Fruit fly (Drosophila melanogaster) whole organism, prepupa: ENCODE measurements around the gene Herp.
A peak's percentile ranks its signal among the peaks of the same experiment; 100 is the strongest.

ENCODE experiments used
- Blimp-1 ChIP-seq: fragments of 200-800 bp; sonication (Bioruptor generic); optimal IDR thresholded peaks from 3 replicates; lab custom pipeline; 2017; ENCODE audit warnings: missing biosample characterization, missing genetic modification characterization, mild to moderate bottlenecking, moderate library complexity, missing genetic modification reagents
- CG10631 ChIP-seq: fragments of 200-800 bp; sonication (Bioruptor generic); optimal IDR thresholded peaks from 2 replicates; lab custom pipeline; 2016; ENCODE audit warnings: missing biosample characterization, missing genetic modification characterization
- CG11762 ChIP-seq: fragments of 200-800 bp; sonication (Bioruptor generic); optimal IDR thresholded peaks from 3 replicates; lab custom pipeline; 2016; ENCODE audit warnings: missing biosample characterization, missing genetic modification characterization; ENCODE audit not compliant: insufficient read depth
- CG11902 ChIP-seq: fragments of 200-800 bp; sonication (Bioruptor generic); optimal IDR thresholded peaks from 3 replicates; lab custom pipeline; 2016; ENCODE audit warnings: missing biosample characterization, missing genetic modification characterization
- CG15336 ChIP-seq: fragments of 200-800 bp; sonication (Bioruptor generic); IDR thresholded peaks from 2 replicates; pipeline ENCODE4 v1.3.6; 2022; ENCODE audit warnings: missing biosample characterization, missing genetic modification characterization
- CG16779 ChIP-seq: fragments of 200-800 bp; sonication (Bioruptor generic); optimal IDR thresholded peaks from 3 replicates; lab custom pipeline; 2017; ENCODE audit warnings: missing biosample characterization, mild to moderate bottlenecking, missing genetic modification characterization
- CG3032 ChIP-seq: fragments of 200-800 bp; optimal IDR thresholded peaks from 2 replicates; lab custom pipeline; 2019; ENCODE audit warnings: missing biosample characterization, mild to moderate bottlenecking, missing genetic modification characterization, moderate library complexity
- CG31627 ChIP-seq: fragments of 200-800 bp; sonication (Bioruptor generic); optimal IDR thresholded peaks from 3 replicates; lab custom pipeline; 2016; ENCODE audit warnings: missing biosample characterization, missing genetic modification characterization
- CG32006 ChIP-seq: fragments of 200-800 bp; sonication (Bioruptor generic); optimal IDR thresholded peaks from 3 replicates; lab custom pipeline; 2017; ENCODE audit warnings: missing biosample characterization, mild to moderate bottlenecking, missing genetic modification characterization
- CG34406 ChIP-seq: fragments of 200-800 bp; sonication (Bioruptor generic); optimal IDR thresholded peaks from 3 replicates; lab custom pipeline; 2016; ENCODE audit warnings: missing biosample characterization, missing genetic modification characterization
- CG3919 ChIP-seq: fragments of 200-800 bp; sonication (Bioruptor generic); optimal IDR thresholded peaks from 3 replicates; lab custom pipeline; 2016; ENCODE audit warnings: missing biosample characterization, missing genetic modification characterization
- CG6163 ChIP-seq: fragments of 200-800 bp; sonication (Bioruptor generic); IDR thresholded peaks from 3 replicates; pipeline ENCODE4 v1.3.6; 2022; ENCODE audit warnings: missing biosample characterization, missing genetic modification characterization
- CG6792 ChIP-seq: fragments of 200-800 bp; sonication (Bioruptor generic); optimal IDR thresholded peaks from 3 replicates; lab custom pipeline; 2016; ENCODE audit warnings: missing biosample characterization, missing genetic modification characterization
- CG6808 ChIP-seq: fragments of 200-800 bp; sonication (Bioruptor generic); optimal IDR thresholded peaks from 3 replicates; lab custom pipeline; 2017; ENCODE audit warnings: missing biosample characterization, missing genetic modification characterization, mild to moderate bottlenecking, moderate library complexity, missing genetic modification reagents
- CG6854 ChIP-seq: fragments of 200-800 bp; sonication (Bioruptor generic); optimal IDR thresholded peaks from 2 replicates; lab custom pipeline; 2017; ENCODE audit warnings: missing biosample characterization, mild to moderate bottlenecking, missing genetic modification characterization
- CG7368 ChIP-seq: fragments of 200-800 bp; sonication (Bioruptor generic); optimal IDR thresholded peaks from 3 replicates; lab custom pipeline; 2016; ENCODE audit warnings: missing biosample characterization, missing genetic modification characterization
- CG8119 ChIP-seq: fragments of 200-800 bp; sonication (Bioruptor generic); IDR thresholded peaks from 3 replicates; pipeline ENCODE4 v1.3.6; 2022; ENCODE audit warnings: missing biosample characterization, missing genetic modification characterization
- CG8319 ChIP-seq: fragments of 200-800 bp; sonication (Bioruptor generic); optimal IDR thresholded peaks from 3 replicates; lab custom pipeline; 2016; ENCODE audit warnings: missing biosample characterization, missing genetic modification characterization
- CG9139 ChIP-seq: fragments of 200-800 bp; sonication (Bioruptor generic); optimal IDR thresholded peaks from 3 replicates; lab custom pipeline; 2017; ENCODE audit warnings: missing biosample characterization, mild to moderate bottlenecking, missing genetic modification characterization
- Eip75B ChIP-seq: fragments of 200-800 bp; sonication (Bioruptor generic); optimal IDR thresholded peaks from 3 replicates; lab custom pipeline; 2016; ENCODE audit warnings: missing biosample characterization, missing genetic modification characterization
- Eip78C ChIP-seq: fragments of 200-800 bp; sonication (Bioruptor generic); peaks from one replicate; lab custom pipeline; 2016; ENCODE audit warnings: missing biosample characterization, missing genetic modification characterization
- Eip93F ChIP-seq: fragments of 200-800 bp; sonication (Bioruptor generic); optimal IDR thresholded peaks from 2 replicates; lab custom pipeline; 2016; ENCODE audit warnings: missing biosample characterization, mild to moderate bottlenecking, missing genetic modification characterization
- Ets21C ChIP-seq: fragments of 200-800 bp; sonication (Bioruptor generic); optimal IDR thresholded peaks from 3 replicates; lab custom pipeline; 2016; ENCODE audit warnings: missing biosample characterization, missing genetic modification characterization
- Ets96B ChIP-seq: fragments of 200-800 bp; optimal IDR thresholded peaks from 2 replicates; lab custom pipeline; 2019; ENCODE audit warnings: missing biosample characterization, mild to moderate bottlenecking, missing genetic modification characterization, moderate library complexity
- Gug ChIP-seq: fragments of 200-800 bp; sonication (Bioruptor generic); IDR thresholded peaks from 2 replicates; pipeline ENCODE4 v1.3.6; 2022; ENCODE audit warnings: missing biosample characterization, missing genetic modification characterization
- Hr38 ChIP-seq: sonication (Bioruptor generic); optimal IDR thresholded peaks from 2 replicates; lab custom pipeline; 2016; ENCODE audit warnings: missing biosample characterization, missing genetic modification characterization
- Hr39 ChIP-seq: fragments of 200-800 bp; sonication (Bioruptor generic); optimal IDR thresholded peaks from 2 replicates; lab custom pipeline; 2016; ENCODE audit warnings: missing biosample characterization, missing genetic modification characterization
- Hr4 ChIP-seq: fragments of 200-800 bp; sonication (Bioruptor generic); optimal IDR thresholded peaks from 3 replicates; lab custom pipeline; 2016; ENCODE audit warnings: missing biosample characterization, missing genetic modification characterization
- Lpt ChIP-seq: fragments of 200-800 bp; sonication (Bioruptor generic); optimal IDR thresholded peaks from 3 replicates; lab custom pipeline; 2016; ENCODE audit warnings: missing biosample characterization, missing genetic modification characterization
- Met ChIP-seq: fragments of 200-800 bp; sonication (Bioruptor generic); optimal IDR thresholded peaks from 3 replicates; lab custom pipeline; 2016; ENCODE audit warnings: missing biosample characterization, missing genetic modification characterization
- OdsH ChIP-seq: fragments of 200-800 bp; sonication (Bioruptor generic); optimal IDR thresholded peaks from 3 replicates; lab custom pipeline; 2016; ENCODE audit warnings: missing biosample characterization, missing genetic modification characterization
- Sox102F ChIP-seq: fragments of 200-800 bp; sonication (Bioruptor generic); optimal IDR thresholded peaks from 2 replicates; lab custom pipeline; 2016; ENCODE audit warnings: missing biosample characterization, mild to moderate bottlenecking, missing genetic modification characterization
- Sox14 ChIP-seq: fragments of 200-800 bp; sonication (Bioruptor generic); optimal IDR thresholded peaks from 3 replicates; lab custom pipeline; 2016; ENCODE audit warnings: missing biosample characterization, missing genetic modification characterization
- Sox15 ChIP-seq: fragments of 200-800 bp; sonication (Bioruptor generic); optimal IDR thresholded peaks from 3 replicates; lab custom pipeline; 2016; ENCODE audit warnings: missing biosample characterization, missing genetic modification characterization
- achi ChIP-seq: fragments of 200-800 bp; sonication (Bioruptor generic); optimal IDR thresholded peaks from 3 replicates; lab custom pipeline; 2016; ENCODE audit warnings: missing biosample characterization, missing genetic modification characterization
- acj6 ChIP-seq: fragments of 200-800 bp; sonication (Bioruptor generic); optimal IDR thresholded peaks from 3 replicates; lab custom pipeline; 2016; ENCODE audit warnings: missing biosample characterization, missing genetic modification characterization
- dac ChIP-seq: fragments of 200-800 bp; sonication (Bioruptor generic); optimal IDR thresholded peaks from 2 replicates; lab custom pipeline; 2017; ENCODE audit warnings: missing biosample characterization, mild to moderate bottlenecking, missing genetic modification characterization
- eg ChIP-seq: fragments of 200-800 bp; sonication (Bioruptor generic); IDR thresholded peaks from 3 replicates; pipeline ENCODE4 v1.3.6; 2022; ENCODE audit warnings: missing biosample characterization, missing genetic modification characterization
- esn ChIP-seq: fragments of 200-800 bp; sonication (Bioruptor generic); optimal IDR thresholded peaks from 2 replicates; lab custom pipeline; 2016; ENCODE audit warnings: missing biosample characterization, mild to moderate bottlenecking, missing genetic modification characterization, moderate library complexity
- fd59A ChIP-seq: fragments of 200-800 bp; sonication (Bioruptor generic); optimal IDR thresholded peaks from 2 replicates; lab custom pipeline; 2017; ENCODE audit warnings: missing biosample characterization, mild to moderate bottlenecking, missing genetic modification characterization, missing genetic modification reagents
- fd85E ChIP-seq: fragments of 200-800 bp; sonication (Bioruptor generic); optimal IDR thresholded peaks from 3 replicates; lab custom pipeline; 2016; ENCODE audit warnings: missing biosample characterization, missing genetic modification characterization
- lz ChIP-seq: fragments of 200-800 bp; sonication (Bioruptor generic); optimal IDR thresholded peaks from 3 replicates; lab custom pipeline; 2016; ENCODE audit warnings: missing biosample characterization, missing genetic modification characterization
- pdm3 ChIP-seq: fragments of 200-800 bp; sonication (Bioruptor generic); optimal IDR thresholded peaks from 3 replicates; lab custom pipeline; 2016; ENCODE audit warnings: missing biosample characterization, missing genetic modification characterization
- ss ChIP-seq, 2 experiments: fragments of 200-800 bp; sonication (Bioruptor generic); optimal IDR thresholded peaks; 2 replicates in 1 of 2; 3 replicates in 1 of 2; lab custom pipeline; 2017 to 2018; ENCODE audit warnings: mild to moderate bottlenecking in 2 of 2, missing biosample characterization in 2 of 2, missing genetic modification characterization in 2 of 2, moderate library complexity in 1 of 2
- topi ChIP-seq: fragments of 200-800 bp; sonication (Bioruptor generic); optimal IDR thresholded peaks from 3 replicates; lab custom pipeline; 2016; ENCODE audit warnings: missing biosample characterization, missing genetic modification characterization
- vri ChIP-seq: fragments of 200-800 bp; sonication (Bioruptor generic); optimal IDR thresholded peaks from 3 replicates; lab custom pipeline; 2016; ENCODE audit warnings: missing biosample characterization, mild to moderate bottlenecking, missing genetic modification characterization

The Herp gene

DNA sequence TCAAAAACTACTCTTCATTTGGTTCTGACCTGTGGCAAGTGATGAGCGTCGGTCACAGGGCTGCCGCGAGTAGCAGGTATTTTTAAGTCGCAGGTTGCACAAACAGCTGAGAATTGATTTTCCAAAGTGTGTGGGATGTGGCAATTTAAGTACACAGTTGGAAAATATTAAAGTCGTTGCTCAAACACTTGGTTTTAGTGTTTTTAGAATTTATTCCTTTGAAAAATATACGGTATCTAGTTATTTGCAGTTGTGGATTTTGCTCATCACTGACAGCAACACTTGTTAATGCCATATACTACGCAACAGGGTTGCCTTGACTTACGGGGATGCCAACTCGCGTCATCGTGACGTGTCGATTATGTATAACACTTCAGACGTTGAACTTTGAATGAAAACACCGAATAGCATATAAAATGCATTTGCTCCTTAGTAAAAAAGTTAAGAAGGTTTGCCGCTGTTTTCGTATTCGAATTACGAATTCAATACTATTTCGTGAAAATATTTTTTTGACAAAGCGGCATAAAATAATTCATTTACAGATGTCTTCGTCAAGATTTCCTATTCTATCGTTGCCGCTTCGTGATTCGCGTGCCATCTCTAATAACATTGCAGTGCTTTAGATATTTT, at the start of gene Herp, which contains the start of gene r2d2 (continued):
- TF ChIP-seq CG16779 (tag; lab: Kevin White, UChicago) (peak; percentile 81), CG8319 (peak; percentile 49), topi (GFP tag; lab: Kevin White, UChicago) (peak; percentile 87), pdm3 (GFP tag; lab: Kevin White, UChicago) (peak; percentile 86), Eip75B (GFP tag; lab: Kevin White, UChicago) (peak; percentile 87), Lpt (peak; percentile 77), CG9139 (GFP tag; lab: Kevin White, UChicago) (peak; percentile 77), CG8119 (GFP tag; lab: Robert Waterston, UW) (peak; percentile 70), fd85E (GFP tag; lab: Kevin White, UChicago) (no peak)

dm6 chr2L:7849472-7849871, 49.6 kb upstream of the Herp start:
- TF ChIP-seq CG32006 (GFP tag; lab: Kevin White, UChicago) (peak; percentile 33), achi (GFP tag; lab: Kevin White, UChicago) (peak; percentile 12), Eip78C (GFP tag; lab: Kevin White, UChicago) (peak; percentile 58), CG10631 (peak; percentile 10), CG8119 (GFP tag; lab: Robert Waterston, UW) (peak; percentile 35; the same call in 1 of the 3 replicates), OdsH (GFP tag; lab: Kevin White, UChicago) (no peak), Hr39 (GFP tag; lab: Kevin White, UChicago) (no peak), CG6163 (GFP tag; lab: Robert Waterston, UW) (peak; percentile 37; the same call in 1 of the 3 replicates), eg (no peak), CG34406 (GFP tag; lab: Kevin White, UChicago) (no peak), CG7368 (GFP tag; lab: Kevin White, UChicago) (no peak)

dm6 chr2L:7841244-7841643, 41.4 kb upstream of the Herp start:
- TF ChIP-seq Hr4 (GFP tag; lab: Kevin White, UChicago): no peak
- no peak for TF ChIP-seq CG32006 (GFP tag; lab: Kevin White, UChicago)
- no peak for TF ChIP-seq acj6 (GFP tag; lab: Kevin White, UChicago)
- TF ChIP-seq fd85E (GFP tag; lab: Kevin White, UChicago): no peak
- peak; percentile 51 for TF ChIP-seq esn (GFP tag; lab: Kevin White, UChicago)
- TF ChIP-seq CG11902: no peak
- no peak for TF ChIP-seq eg
- no peak for TF ChIP-seq Ets21C (GFP tag; lab: Kevin White, UChicago)
- TF ChIP-seq Sox102F (GFP tag; lab: Kevin White, UChicago): peak; percentile 52
- no peak for TF ChIP-seq Lpt
- TF ChIP-seq topi (GFP tag; lab: Kevin White, UChicago): peak; percentile 18
- TF ChIP-seq CG8119 (GFP tag; lab: Robert Waterston, UW): no peak
- TF ChIP-seq ss (GFP tag; optimal IDR thresholded peaks at IDR 0.05; lab: Kevin White, UChicago): no peak
- no peak for TF ChIP-seq Gug (GFP tag; lab: Robert Waterston, UW)
- TF ChIP-seq Eip78C (GFP tag; lab: Kevin White, UChicago): peak; percentile 45
- TF ChIP-seq Eip75B (GFP tag; lab: Kevin White, UChicago): no peak
- TF ChIP-seq CG15336 (GFP tag; lab: Robert Waterston, UW): no peak
- no peak for TF ChIP-seq CG6808
- TF ChIP-seq Hr38 (GFP tag; lab: Kevin White, UChicago): no peak
- TF ChIP-seq Met (GFP tag; lab: Kevin White, UChicago): no peak
- peak; percentile 10 for TF ChIP-seq vri (GFP tag; lab: Kevin White, UChicago)
- TF ChIP-seq CG3032 (tag; lab: Kevin White, UChicago): no peak
- TF ChIP-seq CG6854 (GFP tag; lab: Kevin White, UChicago): no peak
- TF ChIP-seq Sox15 (GFP tag; lab: Kevin White, UChicago): no peak
- TF ChIP-seq CG6792 (GFP tag; lab: Kevin White, UChicago): no peak
- TF ChIP-seq lz (GFP tag; lab: Kevin White, UChicago): peak; percentile 21
- TF ChIP-seq dac (GFP tag; lab: Kevin White, UChicago): no peak
- no peak for TF ChIP-seq Eip93F (GFP tag; lab: Kevin White, UChicago)
- no peak for TF ChIP-seq CG9139 (GFP tag; lab: Kevin White, UChicago)
- no peak for TF ChIP-seq CG34406 (GFP tag; lab: Kevin White, UChicago)
- TF ChIP-seq achi (GFP tag; lab: Kevin White, UChicago): no peak
- no peak for TF ChIP-seq Ets96B (tag; lab: Kevin White, UChicago)
- TF ChIP-seq CG3919: no peak
- TF ChIP-seq Blimp-1 (GFP tag; lab: Kevin White, UChicago): no peak
- TF ChIP-seq Sox14 (GFP tag; lab: Kevin White, UChicago): no peak
- no peak for TF ChIP-seq fd59A (GFP tag; lab: Kevin White, UChicago)
- TF ChIP-seq CG11762 (GFP tag; lab: Kevin White, UChicago): no peak
- TF ChIP-seq CG31627 (GFP tag; lab: Kevin White, UChicago): peak; percentile 52
